Fruit fly (Drosophila melanogaster) whole organism, prepupa: ENCODE results near the gene Dnaaf5.

ENCODE experiments used
- Blimp-1 ChIP-seq: fragments of 200-800 bp; sonication (Bioruptor generic); optimal IDR thresholded peaks from 3 replicates; lab custom pipeline; 2017; ENCODE audit warnings: missing biosample characterization, missing genetic modification characterization, mild to moderate bottlenecking, moderate library complexity, missing genetic modification reagents
- CG11762 ChIP-seq: fragments of 200-800 bp; sonication (Bioruptor generic); optimal IDR thresholded peaks from 3 replicates; lab custom pipeline; 2016; ENCODE audit warnings: missing biosample characterization, missing genetic modification characterization; ENCODE audit not compliant: insufficient read depth
- CG11902 ChIP-seq: fragments of 200-800 bp; sonication (Bioruptor generic); optimal IDR thresholded peaks from 3 replicates; lab custom pipeline; 2016; ENCODE audit warnings: missing biosample characterization, missing genetic modification characterization
- CG15336 ChIP-seq: fragments of 200-800 bp; sonication (Bioruptor generic); IDR thresholded peaks from 2 replicates; pipeline ENCODE4 v1.3.6; 2022; ENCODE audit warnings: missing biosample characterization, missing genetic modification characterization
- CG1621 ChIP-seq: fragments of 200-800 bp; sonication (Bioruptor generic); optimal IDR thresholded peaks from 3 replicates; lab custom pipeline; 2018; ENCODE audit warnings: missing biosample characterization, mild to moderate bottlenecking, missing genetic modification characterization
- CG16779 ChIP-seq: fragments of 200-800 bp; sonication (Bioruptor generic); optimal IDR thresholded peaks from 3 replicates; lab custom pipeline; 2017; ENCODE audit warnings: missing biosample characterization, mild to moderate bottlenecking, missing genetic modification characterization
- CG3032 ChIP-seq: fragments of 200-800 bp; optimal IDR thresholded peaks from 2 replicates; lab custom pipeline; 2019; ENCODE audit warnings: missing biosample characterization, mild to moderate bottlenecking, missing genetic modification characterization, moderate library complexity
- CG31627 ChIP-seq: fragments of 200-800 bp; sonication (Bioruptor generic); optimal IDR thresholded peaks from 3 replicates; lab custom pipeline; 2016; ENCODE audit warnings: missing biosample characterization, missing genetic modification characterization
- CG32006 ChIP-seq: fragments of 200-800 bp; sonication (Bioruptor generic); optimal IDR thresholded peaks from 3 replicates; lab custom pipeline; 2017; ENCODE audit warnings: missing biosample characterization, mild to moderate bottlenecking, missing genetic modification characterization
- CG34406 ChIP-seq: fragments of 200-800 bp; sonication (Bioruptor generic); optimal IDR thresholded peaks from 3 replicates; lab custom pipeline; 2016; ENCODE audit warnings: missing biosample characterization, missing genetic modification characterization
- CG3919 ChIP-seq: fragments of 200-800 bp; sonication (Bioruptor generic); optimal IDR thresholded peaks from 3 replicates; lab custom pipeline; 2016; ENCODE audit warnings: missing biosample characterization, missing genetic modification characterization
- CG4318 ChIP-seq: fragments of 200-800 bp; sonication (Bioruptor generic); optimal IDR thresholded peaks from 3 replicates; lab custom pipeline; 2017; ENCODE audit warnings: missing biosample characterization, mild to moderate bottlenecking, missing genetic modification characterization
- CG6163 ChIP-seq: fragments of 200-800 bp; sonication (Bioruptor generic); IDR thresholded peaks from 3 replicates; pipeline ENCODE4 v1.3.6; 2022; ENCODE audit warnings: missing biosample characterization, missing genetic modification characterization
- CG6276 ChIP-seq: fragments of 200-800 bp; sonication (Bioruptor generic); optimal IDR thresholded peaks from 2 replicates; lab custom pipeline; 2017; ENCODE audit warnings: missing biosample characterization, mild to moderate bottlenecking, missing genetic modification characterization
- CG6808 ChIP-seq: fragments of 200-800 bp; sonication (Bioruptor generic); optimal IDR thresholded peaks from 3 replicates; lab custom pipeline; 2017; ENCODE audit warnings: missing biosample characterization, missing genetic modification characterization, mild to moderate bottlenecking, moderate library complexity, missing genetic modification reagents
- CG6854 ChIP-seq: fragments of 200-800 bp; sonication (Bioruptor generic); optimal IDR thresholded peaks from 2 replicates; lab custom pipeline; 2017; ENCODE audit warnings: missing biosample characterization, mild to moderate bottlenecking, missing genetic modification characterization
- CG7368 ChIP-seq: fragments of 200-800 bp; sonication (Bioruptor generic); optimal IDR thresholded peaks from 3 replicates; lab custom pipeline; 2016; ENCODE audit warnings: missing biosample characterization, missing genetic modification characterization
- CG8119 ChIP-seq: fragments of 200-800 bp; sonication (Bioruptor generic); IDR thresholded peaks from 3 replicates; pipeline ENCODE4 v1.3.6; 2022; ENCODE audit warnings: missing biosample characterization, missing genetic modification characterization
- CG8319 ChIP-seq: fragments of 200-800 bp; sonication (Bioruptor generic); optimal IDR thresholded peaks from 3 replicates; lab custom pipeline; 2016; ENCODE audit warnings: missing biosample characterization, missing genetic modification characterization
- CG8632 ChIP-seq: fragments of 200-800 bp; sonication (Bioruptor generic); optimal IDR thresholded peaks from 3 replicates; lab custom pipeline; 2016; ENCODE audit warnings: missing biosample characterization, missing genetic modification characterization
- CG9139 ChIP-seq: fragments of 200-800 bp; sonication (Bioruptor generic); optimal IDR thresholded peaks from 3 replicates; lab custom pipeline; 2017; ENCODE audit warnings: missing biosample characterization, mild to moderate bottlenecking, missing genetic modification characterization
- Eip75B ChIP-seq: fragments of 200-800 bp; sonication (Bioruptor generic); optimal IDR thresholded peaks from 3 replicates; lab custom pipeline; 2016; ENCODE audit warnings: missing biosample characterization, missing genetic modification characterization
- Eip78C ChIP-seq: fragments of 200-800 bp; sonication (Bioruptor generic); peaks from one replicate; lab custom pipeline; 2016; ENCODE audit warnings: missing biosample characterization, missing genetic modification characterization
- Eip93F ChIP-seq: fragments of 200-800 bp; sonication (Bioruptor generic); optimal IDR thresholded peaks from 2 replicates; lab custom pipeline; 2016; ENCODE audit warnings: missing biosample characterization, mild to moderate bottlenecking, missing genetic modification characterization
- Ets21C ChIP-seq: fragments of 200-800 bp; sonication (Bioruptor generic); optimal IDR thresholded peaks from 3 replicates; lab custom pipeline; 2016; ENCODE audit warnings: missing biosample characterization, missing genetic modification characterization
- Gug ChIP-seq: fragments of 200-800 bp; sonication (Bioruptor generic); IDR thresholded peaks from 2 replicates; pipeline ENCODE4 v1.3.6; 2022; ENCODE audit warnings: missing biosample characterization, missing genetic modification characterization
- Hr39 ChIP-seq: fragments of 200-800 bp; sonication (Bioruptor generic); optimal IDR thresholded peaks from 2 replicates; lab custom pipeline; 2016; ENCODE audit warnings: missing biosample characterization, missing genetic modification characterization
- Lpt ChIP-seq: fragments of 200-800 bp; sonication (Bioruptor generic); optimal IDR thresholded peaks from 3 replicates; lab custom pipeline; 2016; ENCODE audit warnings: missing biosample characterization, missing genetic modification characterization
- Met ChIP-seq: fragments of 200-800 bp; sonication (Bioruptor generic); optimal IDR thresholded peaks from 3 replicates; lab custom pipeline; 2016; ENCODE audit warnings: missing biosample characterization, missing genetic modification characterization
- OdsH ChIP-seq: fragments of 200-800 bp; sonication (Bioruptor generic); optimal IDR thresholded peaks from 3 replicates; lab custom pipeline; 2016; ENCODE audit warnings: missing biosample characterization, missing genetic modification characterization
- Smox ChIP-seq: fragments of 200-800 bp; sonication (Bioruptor generic); optimal IDR thresholded peaks from 3 replicates; lab custom pipeline; 2016; ENCODE audit warnings: missing biosample characterization, missing genetic modification characterization
- Sox14 ChIP-seq: fragments of 200-800 bp; sonication (Bioruptor generic); optimal IDR thresholded peaks from 3 replicates; lab custom pipeline; 2016; ENCODE audit warnings: missing biosample characterization, missing genetic modification characterization
- achi ChIP-seq: fragments of 200-800 bp; sonication (Bioruptor generic); optimal IDR thresholded peaks from 3 replicates; lab custom pipeline; 2016; ENCODE audit warnings: missing biosample characterization, missing genetic modification characterization
- acj6 ChIP-seq: fragments of 200-800 bp; sonication (Bioruptor generic); optimal IDR thresholded peaks from 3 replicates; lab custom pipeline; 2016; ENCODE audit warnings: missing biosample characterization, missing genetic modification characterization
- cyc ChIP-seq: fragments of 200-800 bp; sonication (Bioruptor generic); optimal IDR thresholded peaks from 3 replicates; lab custom pipeline; 2016; ENCODE audit warnings: missing biosample characterization, missing genetic modification characterization
- dac ChIP-seq: fragments of 200-800 bp; sonication (Bioruptor generic); optimal IDR thresholded peaks from 2 replicates; lab custom pipeline; 2017; ENCODE audit warnings: missing biosample characterization, mild to moderate bottlenecking, missing genetic modification characterization
- dsx ChIP-seq: fragments of 200-800 bp; optimal IDR thresholded peaks from 3 replicates; lab custom pipeline; 2019; ENCODE audit warnings: missing biosample characterization, mild to moderate bottlenecking, missing genetic modification characterization, moderate library complexity; ENCODE audit not compliant: poor library complexity, severe bottlenecking
- eg ChIP-seq: fragments of 200-800 bp; sonication (Bioruptor generic); IDR thresholded peaks from 3 replicates; pipeline ENCODE4 v1.3.6; 2022; ENCODE audit warnings: missing biosample characterization, missing genetic modification characterization
- esn ChIP-seq: fragments of 200-800 bp; sonication (Bioruptor generic); optimal IDR thresholded peaks from 2 replicates; lab custom pipeline; 2016; ENCODE audit warnings: missing biosample characterization, mild to moderate bottlenecking, missing genetic modification characterization, moderate library complexity
- fd59A ChIP-seq: fragments of 200-800 bp; sonication (Bioruptor generic); optimal IDR thresholded peaks from 2 replicates; lab custom pipeline; 2017; ENCODE audit warnings: missing biosample characterization, mild to moderate bottlenecking, missing genetic modification characterization, missing genetic modification reagents
- fd85E ChIP-seq: fragments of 200-800 bp; sonication (Bioruptor generic); optimal IDR thresholded peaks from 3 replicates; lab custom pipeline; 2016; ENCODE audit warnings: missing biosample characterization, missing genetic modification characterization
- fkh ChIP-seq: fragments of 200-800 bp; sonication (Bioruptor generic); optimal IDR thresholded peaks from 3 replicates; lab custom pipeline; 2017; ENCODE audit warnings: missing biosample characterization, mild to moderate bottlenecking, missing genetic modification characterization, moderate library complexity
- lz ChIP-seq: fragments of 200-800 bp; sonication (Bioruptor generic); optimal IDR thresholded peaks from 3 replicates; lab custom pipeline; 2016; ENCODE audit warnings: missing biosample characterization, missing genetic modification characterization
- net ChIP-seq: fragments of 200-800 bp; sonication (Bioruptor generic); optimal IDR thresholded peaks from 3 replicates; lab custom pipeline; 2016; ENCODE audit warnings: missing biosample characterization, missing genetic modification characterization
- pdm3 ChIP-seq: fragments of 200-800 bp; sonication (Bioruptor generic); optimal IDR thresholded peaks from 3 replicates; lab custom pipeline; 2016; ENCODE audit warnings: missing biosample characterization, missing genetic modification characterization
- salr ChIP-seq, 2 experiments: fragments of 200-800 bp; sonication (Bioruptor generic); optimal IDR thresholded peaks; 3 replicates each; lab custom pipeline; 2016 to 2018; ENCODE audit warnings: missing biosample characterization in 2 of 2, missing genetic modification characterization in 2 of 2, mild to moderate bottlenecking in 1 of 2
- spab ChIP-seq: fragments of 200-800 bp; sonication (Bioruptor generic); optimal IDR thresholded peaks from 2 replicates; lab custom pipeline; 2017; ENCODE audit warnings: missing biosample characterization, mild to moderate bottlenecking, missing genetic modification characterization, missing genetic modification reagents
- ss ChIP-seq, 2 experiments: fragments of 200-800 bp; sonication (Bioruptor generic); optimal IDR thresholded peaks; 2 replicates in 1 of 2; 3 replicates in 1 of 2; lab custom pipeline; 2017 to 2018; ENCODE audit warnings: mild to moderate bottlenecking in 2 of 2, missing biosample characterization in 2 of 2, missing genetic modification characterization in 2 of 2, moderate library complexity in 1 of 2
- svp ChIP-seq: fragments of 200-800 bp; sonication (Bioruptor generic); peaks from one replicate; lab custom pipeline; 2016; ENCODE audit warnings: missing biosample characterization, missing genetic modification characterization
- topi ChIP-seq: fragments of 200-800 bp; sonication (Bioruptor generic); optimal IDR thresholded peaks from 3 replicates; lab custom pipeline; 2016; ENCODE audit warnings: missing biosample characterization, missing genetic modification characterization

The Dnaaf5 gene

DNA sequence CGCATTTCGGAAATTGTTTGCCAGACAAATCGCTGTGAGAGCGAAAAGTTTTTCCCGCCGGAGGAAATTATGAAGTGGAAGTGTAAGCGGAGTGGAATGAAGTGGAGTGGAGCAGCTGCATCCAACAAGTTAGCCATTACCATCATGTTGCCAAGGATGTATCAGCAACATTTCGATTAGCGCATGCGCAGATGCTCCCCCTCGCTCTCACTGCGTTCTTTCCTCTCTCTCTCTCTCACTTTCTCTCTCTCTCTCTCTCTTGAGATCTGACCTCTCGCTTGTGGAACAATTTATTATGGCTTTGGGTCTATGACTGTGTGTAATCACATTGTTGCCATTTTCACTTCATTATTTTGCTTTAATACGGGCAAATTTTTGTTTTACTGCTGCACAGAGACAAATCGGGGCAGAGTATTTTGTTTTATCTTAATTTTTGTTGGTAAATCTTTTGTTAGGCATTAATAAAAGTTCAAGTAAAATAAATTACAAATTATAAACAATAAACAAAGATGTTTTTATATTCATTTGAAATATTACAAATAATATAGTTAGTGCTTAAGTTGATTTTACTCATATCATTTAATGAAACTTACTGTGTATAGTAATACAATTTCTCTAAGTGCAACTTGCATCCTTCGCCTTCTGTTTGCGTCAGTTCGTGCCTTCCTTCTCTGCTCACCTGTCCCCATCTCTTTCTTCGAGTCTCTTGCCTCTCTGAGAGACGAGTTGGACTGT is 20.9 kb upstream of the Dnaaf5 start:
- TF ChIP-seq CG8319 (GFP tag; lab: Kevin White, UChicago), result peak; percentile 83
- peak; percentile 91 for TF ChIP-seq OdsH
- TF ChIP-seq svp, result peak; percentile 91
- peak; percentile 52 for TF ChIP-seq Blimp-1 (GFP tag; lab: Kevin White, UChicago)
- peak; percentile 80 for TF ChIP-seq CG4318
- peak in 1 of 2 experiments; percentile 95 for TF ChIP-seq salr (GFP tag; optimal IDR thresholded peaks at IDR 0.05; lab: Kevin White, UChicago)
- peak; percentile 76 for TF ChIP-seq Smox
- peak; percentile 96 for TF ChIP-seq dsx (GFP tag; lab: Kevin White, UChicago)
- TF ChIP-seq CG15336 (GFP tag; lab: Robert Waterston, UW), result peak; percentile 89
- peak; percentile 88 for TF ChIP-seq net (GFP tag; lab: Kevin White, UChicago)
- TF ChIP-seq CG6854 (GFP tag; lab: Kevin White, UChicago), result peak; percentile 9
- peak; percentile 85 for TF ChIP-seq esn (GFP tag; lab: Kevin White, UChicago)
- TF ChIP-seq lz, result peak; percentile 70
- TF ChIP-seq fd59A, result peak; percentile 87
- no peak for TF ChIP-seq fkh (GFP tag; lab: Kevin White, UChicago)
- peak; percentile 63 for TF ChIP-seq CG31627 (GFP tag; lab: Kevin White, UChicago)
- TF ChIP-seq Lpt (GFP tag; lab: Kevin White, UChicago), result peak; percentile 85
- peak; percentile 91 for TF ChIP-seq CG32006 (GFP tag; lab: Kevin White, UChicago)
- TF ChIP-seq dac, result peak; percentile 52
- TF ChIP-seq Sox14, result peak; percentile 77
- peak; percentile 76 for TF ChIP-seq Met
- TF ChIP-seq CG6163 (GFP tag; lab: Robert Waterston, UW), result peak; percentile 75
- TF ChIP-seq CG16779 (tag; lab: Kevin White, UChicago), result peak; percentile 85
- TF ChIP-seq CG8632, result peak; percentile 88
- TF ChIP-seq CG3032 (tag; lab: Kevin White, UChicago), result peak; percentile 93
- TF ChIP-seq Eip93F (GFP tag; lab: Kevin White, UChicago), result peak; percentile 5
- TF ChIP-seq topi (GFP tag; lab: Kevin White, UChicago), result peak; percentile 79
- TF ChIP-seq eg, result peak; percentile 83
- TF ChIP-seq Eip78C (GFP tag; lab: Kevin White, UChicago), result peak; percentile 97
- peak; percentile 43 for TF ChIP-seq fd85E
- peak; percentile 53 to 82 for TF ChIP-seq ss (GFP tag; optimal IDR thresholded peaks at IDR 0.05; lab: Kevin White, UChicago)
- TF ChIP-seq CG6276 (GFP tag; lab: Kevin White, UChicago), result peak; percentile 80
- peak; percentile 85 for TF ChIP-seq CG11762 (GFP tag; lab: Kevin White, UChicago)
- peak; percentile 71 for TF ChIP-seq CG11902
- peak; percentile 87 for TF ChIP-seq acj6 (GFP tag; lab: Kevin White, UChicago)
- peak; percentile 89 for TF ChIP-seq achi (GFP tag; lab: Kevin White, UChicago)
- TF ChIP-seq Hr39 (GFP tag; lab: Kevin White, UChicago), result peak; percentile 41
- TF ChIP-seq cyc (GFP tag; lab: Kevin White, UChicago), result peak; percentile 78
- TF ChIP-seq CG1621, result peak; percentile 79
- TF ChIP-seq CG3919 (GFP tag; lab: Kevin White, UChicago), result peak; percentile 91
- peak; percentile 68 for TF ChIP-seq Gug
- peak; percentile 85 for TF ChIP-seq CG9139 (GFP tag; lab: Kevin White, UChicago)
- peak; percentile 89 for TF ChIP-seq CG8119 (GFP tag; lab: Robert Waterston, UW)
- TF ChIP-seq Ets21C, result peak; percentile 26
- peak; percentile 90 for TF ChIP-seq CG6808 (GFP tag; lab: Kevin White, UChicago)
- TF ChIP-seq CG34406 (GFP tag; lab: Kevin White, UChicago), result peak; percentile 87
- peak; percentile 87 for TF ChIP-seq spab (GFP tag; lab: Kevin White, UChicago)
- peak; percentile 82 for TF ChIP-seq Eip75B (GFP tag; lab: Kevin White, UChicago)
- TF ChIP-seq pdm3 (GFP tag; lab: Kevin White, UChicago), result peak; percentile 83
- TF ChIP-seq CG7368 (GFP tag; lab: Kevin White, UChicago), result peak; percentile 84
